Worm (Caenorhabditis elegans) whole organism, L4 larva: Measurements from ENCODE around the gene bicd-1.
A peak's percentile ranks its signal among the peaks of the same experiment; 100 is the strongest.

Experiments
- F10B5.3 ChIP-seq: sonication (generic microtip); optimal IDR thresholded peaks from 2 replicates; lab custom pipeline; 2016; ENCODE audit warnings: mild to moderate bottlenecking, missing genetic modification characterization, missing compliant biosample characterization
- F49E8.2 ChIP-seq: sonication (generic microtip); optimal IDR thresholded peaks from 2 replicates; lab custom pipeline; 2016; ENCODE audit warnings: missing compliant biosample characterization, mild to moderate bottlenecking, missing genetic modification characterization, borderline replicate concordance
- R02D3.7 ChIP-seq: fragments of 150-350 bp; sonication (generic microtip); optimal IDR thresholded peaks from 3 replicates; lab custom pipeline; 2014; ENCODE audit warnings: missing biosample characterization, missing genetic modification characterization
- ZK337.2 ChIP-seq: fragments of 200-800 bp; sonication (Bioruptor generic); IDR thresholded peaks from 2 replicates; pipeline ENCODE4 v1.3.6; 2022; ENCODE audit warnings: missing genetic modification reagents, missing genetic modification characterization, missing compliant biosample characterization
- aha-1 ChIP-seq: fragments of 150-350 bp; peaks from one replicate; lab custom pipeline; 2014; ENCODE audit warnings: missing biosample characterization, missing genetic modification characterization
- arid-1 ChIP-seq: fragments of 200-800 bp; sonication (Bioruptor generic); conservative IDR thresholded peaks from 2 replicates; pipeline ENCODE4 v1.3.6; 2022; ENCODE audit warnings: missing genetic modification reagents, missing genetic modification characterization, missing compliant biosample characterization
- ceh-28 ChIP-seq: fragments of 150-350 bp; optimal IDR thresholded peaks from 2 replicates; lab custom pipeline; 2014; ENCODE audit warnings: missing biosample characterization, missing genetic modification reagents, missing genetic modification characterization
- ceh-62 ChIP-seq: sonication (generic microtip); optimal IDR thresholded peaks from 2 replicates; lab custom pipeline; 2017; ENCODE audit warnings: missing biosample characterization, missing genetic modification characterization
- daf-19 ChIP-seq: fragments of 200-800 bp; sonication (Bioruptor generic); conservative IDR thresholded peaks from 2 replicates; pipeline ENCODE4 v1.3.6; 2022; ENCODE audit warnings: missing genetic modification characterization, missing compliant biosample characterization
- daf-8 ChIP-seq: fragments of 200-800 bp; sonication (Bioruptor generic); IDR thresholded peaks from 2 replicates; pipeline ENCODE4 v1.3.6; 2022; ENCODE audit warnings: missing genetic modification characterization, missing compliant biosample characterization
- dmd-6 ChIP-seq: fragments of 200-800 bp; sonication (Bioruptor generic); IDR thresholded peaks from 2 replicates; pipeline ENCODE4 v1.3.6; 2022; ENCODE audit warnings: missing genetic modification reagents, missing genetic modification characterization, missing compliant biosample characterization
- dmd-9 ChIP-seq: fragments of 200-800 bp; sonication (Bioruptor generic); IDR thresholded peaks from 2 replicates; pipeline ENCODE4 v1.3.6; 2022; ENCODE audit warnings: missing genetic modification reagents, missing genetic modification characterization, missing compliant biosample characterization
- gei-8 ChIP-seq: fragments of 200-800 bp; sonication (Bioruptor generic); optimal IDR thresholded peaks from 2 replicates; lab custom pipeline; 2018; ENCODE audit warnings: mild to moderate bottlenecking, missing genetic modification characterization, missing compliant biosample characterization
- lim-7 ChIP-seq: fragments of 200-800 bp; sonication (Bioruptor generic); IDR thresholded peaks from 2 replicates; pipeline ENCODE4 v1.3.6; 2022; ENCODE audit warnings: missing genetic modification characterization, missing compliant biosample characterization
- lin-29 ChIP-seq: fragments of 200-800 bp; sonication (Bioruptor generic); IDR thresholded peaks from 2 replicates; pipeline ENCODE4 v1.3.6; 2022; ENCODE audit warnings: missing genetic modification reagents, missing genetic modification characterization, missing compliant biosample characterization
- nhr-102 ChIP-seq: sonication (generic microtip); optimal IDR thresholded peaks from 2 replicates; lab custom pipeline; 2016; ENCODE audit warnings: mild to moderate bottlenecking, missing genetic modification characterization, moderate library complexity, missing compliant biosample characterization
- nhr-28 ChIP-seq: fragments of 150-350 bp; optimal IDR thresholded peaks from 2 replicates; lab custom pipeline; 2014; ENCODE audit warnings: missing biosample characterization, missing genetic modification characterization
- nhr-76 ChIP-seq: fragments of 150-350 bp; optimal IDR thresholded peaks from 2 replicates; lab custom pipeline; 2014; ENCODE audit warnings: missing biosample characterization, missing genetic modification characterization
- nhr-77 ChIP-seq: fragments of 150-350 bp; optimal IDR thresholded peaks from 2 replicates; lab custom pipeline; 2014; ENCODE audit warnings: missing biosample characterization, missing genetic modification characterization
- pha-4 ChIP-seq, 2 experiments: fragments of 150-350 bp in 1 of 2; fragments of 200-800 bp in 1 of 2; sonication (Bioruptor generic) in 1 of 2; IDR thresholded peaks in 1 of 2; optimal IDR thresholded peaks in 1 of 2; 2 replicates each; pipeline versions ENCODE4 v1.3.6 to Lab custom; 2014 to 2022; ENCODE audit warnings: missing genetic modification characterization in 2 of 2, missing genetic modification reagents in 2 of 2, missing biosample characterization in 1 of 2, missing compliant biosample characterization in 1 of 2
- pqm-1 ChIP-seq: sonication (generic microtip); optimal IDR thresholded peaks from 2 replicates; lab custom pipeline; 2017; ENCODE audit warnings: missing biosample characterization, missing genetic modification characterization
- saeg-2 ChIP-seq: fragments of 200-800 bp; sonication (Bioruptor generic); IDR thresholded peaks from 2 replicates; pipeline ENCODE4 v1.3.6; 2022; ENCODE audit warnings: missing genetic modification reagents, missing genetic modification characterization, missing compliant biosample characterization
- snpc-1.2 ChIP-seq: fragments of 200-800 bp; sonication (Bioruptor generic); IDR thresholded peaks from 2 replicates; pipeline ENCODE4 v1.3.6; 2022; ENCODE audit warnings: missing genetic modification reagents, missing genetic modification characterization, missing compliant biosample characterization
- tag-97 ChIP-seq: fragments of 200-800 bp; sonication (Bioruptor generic); IDR thresholded peaks from 2 replicates; pipeline ENCODE4 v1.3.6; 2022; ENCODE audit warnings: missing genetic modification characterization, missing compliant biosample characterization
- unc-39 ChIP-seq: sonication (generic microtip); optimal IDR thresholded peaks from 2 replicates; lab custom pipeline; 2017; ENCODE audit warnings: missing biosample characterization, missing genetic modification characterization
- unc-62 ChIP-seq, 3 experiments: fragments of 150-350 bp in 1 of 3; sonication (generic microtip); optimal IDR thresholded peaks in 2 of 3; peaks in 1 of 3; 1 replicate in 1 of 3; 2 replicates in 2 of 3; lab custom pipeline; 2014 to 2017; ENCODE audit warnings: missing biosample characterization in 3 of 3, missing genetic modification characterization in 3 of 3, missing genetic modification reagents in 3 of 3, missing genotype in 1 of 3
- zfp-2 ChIP-seq: sonication (generic microtip); optimal IDR thresholded peaks from 2 replicates; lab custom pipeline; 2016; ENCODE audit warnings: mild to moderate bottlenecking, missing genetic modification characterization, missing compliant biosample characterization
- zfp-3 ChIP-seq: fragments of 200-800 bp; sonication (Bioruptor generic); conservative IDR thresholded peaks from 2 replicates; pipeline ENCODE4 v1.3.6; 2022; ENCODE audit warnings: missing genetic modification reagents, missing genetic modification characterization, missing compliant biosample characterization
- zip-11 ChIP-seq: fragments of 200-800 bp; sonication (Bioruptor generic); IDR thresholded peaks from 2 replicates; pipeline ENCODE4 v1.3.6; 2022; ENCODE audit warnings: missing genetic modification characterization, missing compliant biosample characterization
- ztf-7 ChIP-seq: fragments of 150-350 bp; optimal IDR thresholded peaks from 2 replicates; lab custom pipeline; 2014; ENCODE audit warnings: missing biosample characterization, missing genetic modification characterization

Gene bicd-1

ce11 chrIV:6574343-6574742 lies 2.2 kb upstream of the bicd-1 start (continued):
- no peak for TF ChIP-seq R02D3.7 (tag; lab: Kevin White, UChicago)
- TF ChIP-seq daf-19 (GFP tag; lab: Robert Waterston, UW): 0 out of 2 replicates have a peak, but pooled peaks have one; percentile 35
- TF ChIP-seq pqm-1 (tag; lab: Kevin White, UChicago): peak; percentile 63
- peak; percentile 66 for TF ChIP-seq nhr-28 (tag; lab: Kevin White, UChicago)
- TF ChIP-seq tag-97 (GFP tag; lab: Robert Waterston, UW): no peak
- TF ChIP-seq aha-1 (tag; lab: Kevin White, UChicago): peak; percentile 63
- TF ChIP-seq, all 104 proteins: peak for 13

- peak; percentile 10 for TF ChIP-seq nhr-28 (tag; lab: Kevin White, UChicago)
- TF ChIP-seq pha-4 (GFP tag; IDR thresholded peaks at IDR 0.05; lab: Robert Waterston, UW): no peak
- no peak for TF ChIP-seq pha-4 (tag; optimal IDR thresholded peaks at IDR 0.05; lab: Kevin White, UChicago)
- TF ChIP-seq aha-1 (tag; lab: Kevin White, UChicago): peak; percentile 42
- TF ChIP-seq, all 104 proteins: peak for 2
Observed at ce11 chrIV:6572655-6573054, 517 bp upstream of the bicd-1 start.

- TF ChIP-seq dmd-9 (GFP tag; lab: Robert Waterston, UW) (no peak), nhr-76 (tag; lab: Kevin White, UChicago) (no peak), unc-39 (no peak), ztf-7 (tag; lab: Kevin White, UChicago) (no peak), daf-8 (no peak), zfp-2 (tag; lab: Kevin White, UChicago) (no peak), lim-7 (no peak), nhr-28 (tag; lab: Kevin White, UChicago) (no peak), F10B5.3 (no peak), zip-11 (GFP tag; lab: Robert Waterston, UW) (no peak), nhr-102 (tag; lab: Kevin White, UChicago) (no peak), dmd-6 (GFP tag; lab: Robert Waterston, UW) (no peak), zfp-3 (GFP tag; lab: Robert Waterston, UW) (no peak), lin-29 (no peak), ceh-28 (tag; lab: Kevin White, UChicago) (no peak), unc-62 (GFP tag; optimal IDR thresholded peaks at IDR 0.05 in 1 of 2; lab: Kevin White, UChicago) (no peak), unc-62 (tag; optimal IDR thresholded peaks at IDR 0.05; lab: Kevin White, UChicago) (no peak), ceh-62 (tag; lab: Kevin White, UChicago) (no peak)
Observed at ce11 chrIV:6565605-6566004, 6.5 kb downstream of the bicd-1 start.

ce11 chrIV:6562039-6562438 lies 10.1 kb downstream of the bicd-1 start:
- TF ChIP-seq unc-62 (GFP tag; optimal IDR thresholded peaks at IDR 0.05 in 1 of 2; lab: Kevin White, UChicago) (peak in 1 of 2 experiments; percentile 50), unc-62 (tag; optimal IDR thresholded peaks at IDR 0.05; lab: Kevin White, UChicago) (no peak), snpc-1.2 (GFP tag; lab: Robert Waterston, UW) (0 out of 2 replicates have a peak, but pooled peaks have one; percentile 62), saeg-2 (GFP tag; lab: Robert Waterston, UW) (no peak)

- TF ChIP-seq nhr-77 (tag; lab: Kevin White, UChicago) (no peak), arid-1 (GFP tag; lab: Robert Waterston, UW) (no peak), unc-62 (GFP tag; optimal IDR thresholded peaks at IDR 0.05 in 1 of 2; lab: Kevin White, UChicago) (no peak), unc-62 (tag; optimal IDR thresholded peaks at IDR 0.05; lab: Kevin White, UChicago) (no peak), F49E8.2 (tag; lab: Kevin White, UChicago) (no peak), ZK337.2 (GFP tag; lab: Robert Waterston, UW) (no peak), gei-8 (GFP tag; lab: Kevin White, UChicago) (no peak)
Observed at ce11 chrIV:6560434-6560833, 11.7 kb downstream of the bicd-1 start, which contains the start of gene best-9. TSS of gene best-9 (plus strand) at chrIV:6560734.
